Worm (Caenorhabditis elegans) whole organism, L1 larva: ENCODE results near the gene glb-20.
A peak's percentile ranks its signal among the peaks of the same experiment; 100 is the strongest.

Experiments
- C04F5.9 ChIP-seq: sonication (generic microtip); optimal IDR thresholded peaks from 2 replicates; lab custom pipeline; 2016; ENCODE audit warnings: missing genetic modification characterization, missing compliant biosample characterization
- C16A3.4 ChIP-seq: fragments of 150-350 bp; optimal IDR thresholded peaks from 2 replicates; lab custom pipeline; 2014; ENCODE audit warnings: missing biosample characterization, missing genetic modification characterization
- C34B4.2 ChIP-seq: sonication (generic microtip); optimal IDR thresholded peaks from 2 replicates; lab custom pipeline; 2017; ENCODE audit warnings: mild to moderate bottlenecking, missing genetic modification characterization, missing compliant biosample characterization
- Y116A8C.19 ChIP-seq: sonication (generic microtip); optimal IDR thresholded peaks from 2 replicates; lab custom pipeline; 2016; ENCODE audit warnings: missing compliant biosample characterization, missing genetic modification characterization, borderline replicate concordance
- aha-1 ChIP-seq: fragments of 150-350 bp; optimal IDR thresholded peaks from 2 replicates; lab custom pipeline; 2014; ENCODE audit warnings: missing biosample characterization, missing genetic modification characterization
- aly-2 ChIP-seq: fragments of 150-350 bp; optimal IDR thresholded peaks from 2 replicates; lab custom pipeline; 2014; ENCODE audit warnings: missing biosample characterization, missing genetic modification characterization
- ama-1 ChIP-seq: fragments of 150-350 bp; optimal IDR thresholded peaks from 2 replicates; lab custom pipeline; 2014
- blmp-1 ChIP-seq: fragments of 150-350 bp; optimal IDR thresholded peaks from 2 replicates; lab custom pipeline; 2014; ENCODE audit warnings: missing biosample characterization, missing genetic modification characterization
- ceh-8 ChIP-seq: fragments of 200-800 bp; sonication (Bioruptor generic); optimal IDR thresholded peaks from 2 replicates; lab custom pipeline; 2018; ENCODE audit warnings: mild to moderate bottlenecking, missing genetic modification characterization, moderate library complexity, missing compliant biosample characterization
- ceh-82 ChIP-seq, 3 experiments: fragments of 150-350 bp in 1 of 3; sonication (generic microtip) in 2 of 3; optimal IDR thresholded peaks; 2 replicates each; lab custom pipeline; 2014 to 2017; ENCODE audit warnings: missing biosample characterization in 3 of 3, missing genetic modification characterization in 3 of 3
- ceh-88 ChIP-seq: fragments of 200-800 bp; sonication (Bioruptor generic); IDR thresholded peaks from 2 replicates; pipeline ENCODE4 v1.3.6; 2022; ENCODE audit warnings: missing genetic modification characterization, missing compliant biosample characterization
- efl-1 ChIP-seq, 4 experiments: fragments of 150-350 bp; optimal IDR thresholded peaks in 3 of 4; peaks in 1 of 4; 1 replicate in 1 of 4; 2 replicates in 3 of 4; lab custom pipeline; 2014; ENCODE audit warnings: missing biosample characterization in 2 of 4, missing genetic modification characterization in 2 of 4, missing genetic modification reagents in 2 of 4
- egl-27 ChIP-seq, 2 experiments: fragments of 150-350 bp in 1 of 2; sonication (generic microtip); optimal IDR thresholded peaks; 3 replicates each; lab custom pipeline; 2017 to 2018; ENCODE audit warnings: missing biosample characterization in 2 of 2, missing genetic modification characterization in 2 of 2, missing genetic modification reagents in 2 of 2
- fkh-10 ChIP-seq: sonication (generic microtip); optimal IDR thresholded peaks from 2 replicates; lab custom pipeline; 2017; ENCODE audit warnings: missing biosample characterization, missing genetic modification reagents, missing genetic modification characterization
- fkh-8 ChIP-seq: sonication (generic microtip); optimal IDR thresholded peaks from 2 replicates; lab custom pipeline; 2016; ENCODE audit warnings: mild to moderate bottlenecking, missing genetic modification characterization, missing compliant biosample characterization
- hpl-2 ChIP-seq: fragments of 150-350 bp; optimal IDR thresholded peaks from 2 replicates; lab custom pipeline; 2014; ENCODE audit warnings: missing biosample characterization, missing genetic modification reagents, missing genetic modification characterization
- irx-1 ChIP-seq: sonication (generic microtip); optimal IDR thresholded peaks from 2 replicates; lab custom pipeline; 2016; ENCODE audit warnings: missing genetic modification characterization, missing compliant biosample characterization
- isw-1 ChIP-seq: fragments of 200-800 bp; sonication (Bioruptor generic); IDR thresholded peaks from 2 replicates; pipeline ENCODE4 v1.3.6; 2022; ENCODE audit warnings: missing genetic modification characterization, missing compliant biosample characterization
- jun-1 ChIP-seq: fragments of 150-350 bp; optimal IDR thresholded peaks from 2 replicates; lab custom pipeline; 2014; ENCODE audit warnings: missing biosample characterization, missing genetic modification reagents, missing genetic modification characterization
- lin-14 ChIP-seq: fragments of 200-800 bp; sonication (Bioruptor generic); optimal IDR thresholded peaks from 2 replicates; lab custom pipeline; 2018; ENCODE audit warnings: mild to moderate bottlenecking, missing genetic modification characterization, moderate library complexity, missing compliant biosample characterization
- lin-35 ChIP-seq, 2 experiments: fragments of 150-350 bp; optimal IDR thresholded peaks; 2 replicates each; lab custom pipeline; 2014; ENCODE audit warnings: missing biosample characterization in 2 of 2, missing genetic modification characterization in 2 of 2, missing genetic modification reagents in 2 of 2
- lin-39 ChIP-seq: fragments of 150-350 bp; optimal IDR thresholded peaks from 2 replicates; lab custom pipeline; 2014; ENCODE audit warnings: missing biosample characterization, missing genetic modification reagents, missing genetic modification characterization
- mab-9 ChIP-seq: fragments of 200-800 bp; sonication (Bioruptor generic); IDR thresholded peaks from 2 replicates; pipeline ENCODE4 v1.3.6; 2022; ENCODE audit warnings: missing genetic modification reagents, missing genetic modification characterization, missing compliant biosample characterization
- mef-2 ChIP-seq: fragments of 150-350 bp; optimal IDR thresholded peaks from 2 replicates; lab custom pipeline; 2014; ENCODE audit warnings: missing biosample characterization, missing genetic modification characterization
- nhr-20 ChIP-seq: sonication (generic microtip); optimal IDR thresholded peaks from 2 replicates; lab custom pipeline; 2016; ENCODE audit warnings: mild to moderate bottlenecking, missing genetic modification characterization, missing compliant biosample characterization
- nhr-237 ChIP-seq: fragments of 150-350 bp; optimal IDR thresholded peaks from 2 replicates; lab custom pipeline; 2014; ENCODE audit warnings: missing biosample characterization, missing genetic modification characterization
- nhr-28 ChIP-seq: fragments of 150-350 bp; optimal IDR thresholded peaks from 2 replicates; lab custom pipeline; 2014; ENCODE audit warnings: missing biosample characterization, missing genetic modification characterization
- nhr-47 ChIP-seq: sonication (generic microtip); optimal IDR thresholded peaks from 2 replicates; lab custom pipeline; 2016; ENCODE audit warnings: mild to moderate bottlenecking, missing genetic modification characterization, moderate library complexity, missing compliant biosample characterization
- nhr-71 ChIP-seq: sonication (generic microtip); optimal IDR thresholded peaks from 2 replicates; lab custom pipeline; 2016; ENCODE audit warnings: mild to moderate bottlenecking, missing genetic modification characterization, moderate library complexity, missing compliant biosample characterization
- nhr-77 ChIP-seq: fragments of 150-350 bp; optimal IDR thresholded peaks from 2 replicates; lab custom pipeline; 2014; ENCODE audit warnings: missing biosample characterization, missing genetic modification characterization
- nhr-84 ChIP-seq: sonication (generic microtip); optimal IDR thresholded peaks from 2 replicates; lab custom pipeline; 2017; ENCODE audit warnings: missing biosample characterization, missing genetic modification characterization
- nhr-90 ChIP-seq: sonication (generic microtip); optimal IDR thresholded peaks from 2 replicates; lab custom pipeline; 2016; ENCODE audit warnings: mild to moderate bottlenecking, missing genetic modification characterization, missing compliant biosample characterization; ENCODE audit not compliant: poor library complexity
- pqm-1 ChIP-seq: sonication (generic microtip); optimal IDR thresholded peaks from 3 replicates; lab custom pipeline; 2017; ENCODE audit warnings: missing biosample characterization, missing genetic modification characterization
- skn-1 ChIP-seq: fragments of 150-350 bp; optimal IDR thresholded peaks from 2 replicates; lab custom pipeline; 2014; ENCODE audit warnings: missing biosample characterization, missing genetic modification characterization
- snpc-4 ChIP-seq: fragments of 150-350 bp; optimal IDR thresholded peaks from 2 replicates; lab custom pipeline; 2014; ENCODE audit warnings: missing biosample characterization, missing genetic modification characterization
- swsn-7 ChIP-seq: sonication (generic microtip); optimal IDR thresholded peaks from 2 replicates; lab custom pipeline; 2016; ENCODE audit warnings: missing genetic modification characterization, missing compliant biosample characterization
- tbx-2 ChIP-seq: sonication (generic microtip); optimal IDR thresholded peaks from 2 replicates; lab custom pipeline; 2016; ENCODE audit warnings: missing genetic modification characterization, missing compliant biosample characterization
- unc-130 ChIP-seq: fragments of 150-350 bp; optimal IDR thresholded peaks from 2 replicates; lab custom pipeline; 2017; ENCODE audit warnings: missing biosample characterization, missing genetic modification characterization, inconsistent platforms
- unc-98 ChIP-seq: fragments of 200-800 bp; sonication (Bioruptor generic); IDR thresholded peaks from 2 replicates; pipeline ENCODE4 v1.3.6; 2022; ENCODE audit warnings: missing genetic modification characterization, missing compliant biosample characterization
- vab-15 ChIP-seq: sonication (generic microtip); optimal IDR thresholded peaks from 2 replicates; lab custom pipeline; 2017; ENCODE audit warnings: missing genotype, mild to moderate bottlenecking, missing genetic modification characterization, missing compliant biosample characterization
- xbp-1 ChIP-seq: sonication (generic microtip); optimal IDR thresholded peaks from 2 replicates; lab custom pipeline; 2016; ENCODE audit warnings: missing genetic modification characterization, missing compliant biosample characterization
- zag-1 ChIP-seq: fragments of 150-350 bp; optimal IDR thresholded peaks from 2 replicates; lab custom pipeline; 2014; ENCODE audit warnings: missing biosample characterization, missing genetic modification characterization
- ztf-11 ChIP-seq, 2 experiments: sonication (generic microtip); optimal IDR thresholded peaks; 2 replicates each; lab custom pipeline; 2016 to 2017; ENCODE audit warnings: missing genetic modification characterization in 2 of 2, missing biosample characterization in 1 of 2, missing compliant biosample characterization in 1 of 2

Gene glb-20

ce11 chrX:13536759-13537158 is 19.2 kb downstream of the glb-20 start, which contains the start of gene R01E6.5:
TSS of gene R01E6.5 (plus strand) at chrX:13537059.
- TF ChIP-seq unc-130 (tag; lab: Kevin White, UChicago), result no peak
- no peak for TF ChIP-seq nhr-84
- TF ChIP-seq jun-1, result no peak
- no peak for TF ChIP-seq hpl-2
- TF ChIP-seq C34B4.2, result no peak
- no peak for TF ChIP-seq pqm-1 (tag; lab: Kevin White, UChicago)
- no peak for TF ChIP-seq nhr-47

ce11 chrX:13532424-13533309 is 23.3 kb downstream of the glb-20 start, which contains the start of gene acr-12:
TSS of gene acr-12 (plus strand) at chrX:13532853.
- TF ChIP-seq aly-2 (tag; lab: Kevin White, UChicago), result no peak
- no peak for TF ChIP-seq unc-130 (tag; lab: Kevin White, UChicago)
- no peak for TF ChIP-seq nhr-71 (tag; lab: Kevin White, UChicago)
- TF ChIP-seq nhr-237, result no peak
- peak; percentile 72 for TF ChIP-seq lin-14 (GFP tag; lab: Kevin White, UChicago)
- peak in 1 of 3 experiments; percentile 10 for TF ChIP-seq ceh-82 (tag; optimal IDR thresholded peaks at IDR 0.05; lab: Kevin White, UChicago)

- TF ChIP-seq ceh-8 (GFP tag; lab: Kevin White, UChicago) (no peak), skn-1 (peak; percentile 4)
Observed at ce11 chrX:13530015-13530778, 25.8 kb downstream of the glb-20 start.

ce11 chrX:13528630-13529138 is 27.3 kb downstream of the glb-20 start, which contains the start of gene F18H3.4:
TSS of gene F18H3.4 (plus strand) at chrX:13529088.
- TF ChIP-seq lin-35 (GFP tag; optimal IDR thresholded peaks at IDR 0.05; lab: Kevin White, UChicago), result peak in 1 of 2 experiments; percentile 78
- TF ChIP-seq nhr-47, result peak; percentile 31
- TF ChIP-seq snpc-4 (tag; lab: Kevin White, UChicago), result no peak
- peak in 1 of 3 experiments; percentile 30 for TF ChIP-seq ceh-82 (tag; optimal IDR thresholded peaks at IDR 0.05; lab: Kevin White, UChicago)
- no peak for TF ChIP-seq swsn-7 (tag; lab: Kevin White, UChicago)
- TF ChIP-seq C34B4.2, result no peak
- TF ChIP-seq ama-1 (lab: Kevin White, UChicago), result no peak
- TF ChIP-seq pqm-1 (tag; lab: Kevin White, UChicago), result no peak
- TF ChIP-seq egl-27 (tag; optimal IDR thresholded peaks at IDR 0.05; lab: Kevin White, UChicago), result no peak
- no peak for TF ChIP-seq fkh-8 (tag; lab: Kevin White, UChicago)
- no peak for TF ChIP-seq lin-39 (tag; lab: Kevin White, UChicago)
- TF ChIP-seq mef-2 (tag; lab: Kevin White, UChicago), result no peak
- TF ChIP-seq aly-2 (tag; lab: Kevin White, UChicago), result no peak
- no peak for TF ChIP-seq isw-1 (GFP tag; lab: Robert Waterston, UW)
- TF ChIP-seq nhr-90 (tag; lab: Kevin White, UChicago), result peak; percentile 73
- TF ChIP-seq ceh-88 (GFP tag; lab: Robert Waterston, UW), result no peak
- no peak for TF ChIP-seq C16A3.4 (tag; lab: Kevin White, UChicago)
- no peak for TF ChIP-seq ztf-11 (tag; optimal IDR thresholded peaks at IDR 0.05; lab: Kevin White, UChicago)
- TF ChIP-seq aha-1 (tag; lab: Kevin White, UChicago), result no peak
- peak; percentile 36 for TF ChIP-seq nhr-77 (tag; lab: Kevin White, UChicago)
- TF ChIP-seq irx-1 (tag; lab: Kevin White, UChicago), result no peak
- no peak for TF ChIP-seq nhr-28 (tag; lab: Kevin White, UChicago)
- TF ChIP-seq unc-98, result no peak
- peak; percentile 37 for TF ChIP-seq blmp-1
- no peak for TF ChIP-seq Y116A8C.19
- peak; percentile 93 for TF ChIP-seq nhr-20 (tag; lab: Kevin White, UChicago)
- peak in 1 of 2 experiments; percentile 5 for TF ChIP-seq efl-1 (optimal IDR thresholded peaks at IDR 0.05; lab: Kevin White, UChicago)
- peak in 1 of 2 experiments; percentile 89 for TF ChIP-seq efl-1 (GFP tag; optimal IDR thresholded peaks at IDR 0.05 in 1 of 2; lab: Kevin White, UChicago)
- TF ChIP-seq nhr-71 (tag; lab: Kevin White, UChicago), result peak; percentile 80
- no peak for TF ChIP-seq zag-1 (tag; lab: Kevin White, UChicago)
- TF ChIP-seq mab-9 (GFP tag; lab: Robert Waterston, UW), result no peak
- TF ChIP-seq tbx-2, result peak; percentile 14
- no peak for TF ChIP-seq C04F5.9 (tag; lab: Kevin White, UChicago)
- TF ChIP-seq xbp-1, result no peak
- TF ChIP-seq vab-15, result no peak
- no peak for TF ChIP-seq fkh-10 (GFP tag; lab: Kevin White, UChicago)
